Fruit fly (Drosophila melanogaster): ENCODE data around the gene tadr.

Gene tadr

dm6 chr2L:21075105-21075504 is at the start of gene tadr:
Gene tadr (plus strand): TSS chr2L:21075405.
- no peak for TF ChIP-seq Lim3 (GFP tag; IDR thresholded peaks at IDR 0.05)
- TF ChIP-seq crp (GFP tag; optimal IDR thresholded peaks at IDR 0.05): peak in 1 of 2 experiments; percentile 22
- no peak for TF ChIP-seq GATAe (GFP tag; conservative IDR thresholded peaks at IDR 0.05)
- no peak for TF ChIP-seq CG3407 (GFP tag; optimal IDR thresholded peaks at IDR 0.05)
- no peak for TF ChIP-seq Oli (tag; optimal IDR thresholded peaks at IDR 0.05)
- TF ChIP-seq CG7963 (GFP tag; IDR thresholded peaks at IDR 0.05; ENCODE audit: partially characterized antibody): no peak
- no peak for TF ChIP-seq danr (GFP tag; IDR thresholded peaks at IDR 0.05)
- no peak for TF ChIP-seq Stat92E (GFP tag; optimal IDR thresholded peaks at IDR 0.05)
- peak in 1 of 2 experiments; percentile 35 for TF ChIP-seq Hr51 (GFP tag; optimal IDR thresholded peaks at IDR 0.05)
- no peak for TF ChIP-seq CG12104 (GFP tag; optimal IDR thresholded peaks at IDR 0.05)
- no peak for TF ChIP-seq CG12942 (GFP tag; optimal IDR thresholded peaks at IDR 0.05)
- TF ChIP-seq twi (tag; optimal IDR thresholded peaks at IDR 0.05): no peak
- no peak for TF ChIP-seq BEAF-32 (GFP tag; optimal IDR thresholded peaks at IDR 0.05)
- no peak for TF ChIP-seq kay (GFP tag; optimal IDR thresholded peaks at IDR 0.05)
- TF ChIP-seq Deaf1 (tag; optimal IDR thresholded peaks at IDR 0.05): peak; percentile 49
- TF ChIP-seq CG9727 (GFP tag; optimal IDR thresholded peaks at IDR 0.05): no peak
- peak; percentile 11 for TF ChIP-seq Jarid2 (GFP tag; optimal IDR thresholded peaks at IDR 0.05)
- no peak for TF ChIP-seq ase (GFP tag; IDR thresholded peaks at IDR 0.05)
- no peak for TF ChIP-seq pnt (GFP tag; optimal IDR thresholded peaks at IDR 0.05)
- TF ChIP-seq CG17829 (tag; optimal IDR thresholded peaks at IDR 0.05): no peak
- peak; percentile 79 for TF ChIP-seq ewg (GFP tag; optimal IDR thresholded peaks at IDR 0.05)
- no peak for TF ChIP-seq CG14014 (GFP tag; IDR thresholded peaks at IDR 0.05)
- no peak for TF ChIP-seq Dek (tag; optimal IDR thresholded peaks at IDR 0.05)
- no peak for TF ChIP-seq tna (GFP tag; IDR thresholded peaks at IDR 0.05; ENCODE audit: partially characterized antibody)
- TF ChIP-seq CG12659 (GFP tag; optimal IDR thresholded peaks at IDR 0.05): no peak
- no peak for TF ChIP-seq CG1603 (tag; optimal IDR thresholded peaks at IDR 0.05)
- no peak for TF ChIP-seq CG18262 (tag; optimal IDR thresholded peaks at IDR 0.05)
- no peak for TF ChIP-seq sna (GFP tag; IDR thresholded peaks at IDR 0.05; ENCODE audit: partially characterized antibody)
- no peak for TF ChIP-seq Usf (GFP tag; optimal IDR thresholded peaks at IDR 0.05)
- peak; percentile 12 for TF ChIP-seq Hmr (GFP tag; optimal IDR thresholded peaks at IDR 0.05)
- TF ChIP-seq vfl (GFP tag; optimal IDR thresholded peaks at IDR 0.05): no peak
- no peak for TF ChIP-seq CG14860 (GFP tag; IDR thresholded peaks at IDR 0.05; ENCODE audit: partially characterized antibody)
- TF ChIP-seq CG4424 (GFP tag; optimal IDR thresholded peaks at IDR 0.05): no peak
- no peak for TF ChIP-seq CG4730 (GFP tag; IDR thresholded peaks at IDR 0.05)
- no peak for TF ChIP-seq CG6765 (GFP tag; optimal IDR thresholded peaks at IDR 0.05)
- TF ChIP-seq CG6654 (GFP tag; optimal IDR thresholded peaks at IDR 0.05): no peak
- no peak for TF ChIP-seq az2 (GFP tag; optimal IDR thresholded peaks at IDR 0.05)
- TF ChIP-seq Doc2 (GFP tag; IDR thresholded peaks at IDR 0.05): no peak
- TF ChIP-seq Bteb2 (GFP tag; optimal IDR thresholded peaks at IDR 0.05): no peak
- TF ChIP-seq pzg (GFP tag; optimal IDR thresholded peaks at IDR 0.05): peak; percentile 6
- TF ChIP-seq da (GFP tag; optimal IDR thresholded peaks at IDR 0.05): no peak
- no peak for TF ChIP-seq CG4707 (GFP tag; optimal IDR thresholded peaks at IDR 0.05)
- no peak for TF ChIP-seq grau (tag; optimal IDR thresholded peaks at IDR 0.05)
- no peak for TF ChIP-seq CG15269 (tag; optimal IDR thresholded peaks at IDR 0.05)
- no peak for TF ChIP-seq klu (GFP tag; IDR thresholded peaks at IDR 0.05)
- TF ChIP-seq repo (GFP tag; optimal IDR thresholded peaks at IDR 0.05): no peak
- TF ChIP-seq Ada2b (GFP tag; IDR thresholded peaks at IDR 0.05): no peak
- TF ChIP-seq gsb-n (tag; optimal IDR thresholded peaks at IDR 0.05): no peak
- TF ChIP-seq Vsx1 (GFP tag; optimal IDR thresholded peaks at IDR 0.05): no peak
- TF ChIP-seq CG34224 (GFP tag; IDR thresholded peaks at IDR 0.05; ENCODE audit: partially characterized antibody): no peak

Measured in whole organism, embryonic.